Comparison of ENCODE assay signal across 1 fruit fly cellular context in genomic region chr3R:6741400-6741959, dm6.
TF ChIP-seq lines count a peak whose summit lies in the region.

No protein-coding gene starts in this region.

TF ChIP-seq in whole organism, embryonic, 481 proteins besides CTCF, POLR2A, EP300 and RAD21 (continued from another document):
- TF ChIP-seq gce (GFP tag; IDR thresholded peaks at IDR 0.05; lab: Robert Waterston, UW) (no peak), CG9437 (GFP tag; optimal IDR thresholded peaks at IDR 0.05; lab: Kevin White, UChicago) (no peak), HLH4C (GFP tag; IDR thresholded peaks at IDR 0.05; lab: Robert Waterston, UW; ENCODE audit: partially characterized antibody) (no peak), cg (GFP tag; optimal IDR thresholded peaks at IDR 0.05; lab: Kevin White, UChicago) (peak; percentile 69), Adf1 (GFP tag; IDR thresholded peaks at IDR 0.05; lab: Robert Waterston, UW) (no peak), schlank (tag; optimal IDR thresholded peaks at IDR 0.05; lab: Kevin White, UChicago) (no peak), CG1603 (tag; optimal IDR thresholded peaks at IDR 0.05; lab: Kevin White, UChicago) (no peak), CG6689 (GFP tag; IDR thresholded peaks at IDR 0.05; lab: Robert Waterston, UW) (no peak), CG8765 (GFP tag; IDR thresholded peaks at IDR 0.05; lab: Robert Waterston, UW) (peak; percentile 79), Taf1 (GFP tag; IDR thresholded peaks at IDR 0.05; lab: Robert Waterston, UW) (no peak), scrt (GFP tag; optimal IDR thresholded peaks at IDR 0.05; lab: Kevin White, UChicago) (no peak), gsb-n (tag; optimal IDR thresholded peaks at IDR 0.05; lab: Kevin White, UChicago) (no peak), Dfd (GFP tag; optimal IDR thresholded peaks at IDR 0.05; lab: Kevin White, UChicago) (no peak), CG10209 (GFP tag; optimal IDR thresholded peaks at IDR 0.05; lab: Kevin White, UChicago) (no peak), CG2875 (GFP tag; optimal IDR thresholded peaks at IDR 0.05; lab: Kevin White, UChicago) (no peak), CG10321 (GFP tag; IDR thresholded peaks at IDR 0.05; lab: Robert Waterston, UW) (peak; percentile 87), Hr3 (GFP tag; optimal IDR thresholded peaks at IDR 0.05; lab: Kevin White, UChicago) (no peak), CG6791 (GFP tag; IDR thresholded peaks at IDR 0.05; lab: Robert Waterston, UW; ENCODE audit: partially characterized antibody) (no peak), CG17385 (GFP tag; optimal IDR thresholded peaks at IDR 0.05; lab: Kevin White, UChicago) (no peak), CG31441 (GFP tag; IDR thresholded peaks at IDR 0.05; lab: Robert Waterston, UW) (no peak), pb (GFP tag; optimal IDR thresholded peaks at IDR 0.05; lab: Kevin White, UChicago) (no peak), CG10274 (GFP tag; optimal IDR thresholded peaks at IDR 0.05; lab: Kevin White, UChicago) (no peak), Awh (GFP tag; IDR thresholded peaks at IDR 0.05; lab: Robert Waterston, UW) (no peak), CG10959 (GFP tag; IDR thresholded peaks at IDR 0.05; lab: Robert Waterston, UW) (no peak), Dref (GFP tag; IDR thresholded peaks at IDR 0.05; lab: Robert Waterston, UW) (no peak), ken (GFP tag; IDR thresholded peaks at IDR 0.05; lab: Robert Waterston, UW) (no peak), CG13624 (GFP tag; optimal IDR thresholded peaks at IDR 0.05; lab: Kevin White, UChicago) (no peak), CG9817 (tag; optimal IDR thresholded peaks at IDR 0.05; lab: Kevin White, UChicago) (no peak), Sox100B (GFP tag; optimal IDR thresholded peaks at IDR 0.05; lab: Kevin White, UChicago) (no peak), H15 (GFP tag; IDR thresholded peaks at IDR 0.05; lab: Robert Waterston, UW) (no peak), CG3847 (GFP tag; IDR thresholded peaks at IDR 0.05; lab: Robert Waterston, UW) (no peak), CG7786 (GFP tag; optimal IDR thresholded peaks at IDR 0.05; lab: Kevin White, UChicago) (no peak), CG4854 (GFP tag; optimal IDR thresholded peaks at IDR 0.05; lab: Kevin White, UChicago) (no peak), CoRest (tag; optimal IDR thresholded peaks at IDR 0.05; lab: Kevin White, UChicago) (peak; percentile 7), CG7372 (GFP tag; IDR thresholded peaks at IDR 0.05; lab: Robert Waterston, UW) (peak; percentile 86), luna (GFP tag; optimal IDR thresholded peaks at IDR 0.05; lab: Kevin White, UChicago) (no peak), dm (GFP tag; optimal IDR thresholded peaks at IDR 0.05; lab: Kevin White, UChicago) (no peak), crp (GFP tag; optimal IDR thresholded peaks at IDR 0.05; lab: Kevin White, UChicago) (no peak), gfzf (GFP tag; optimal IDR thresholded peaks at IDR 0.05; lab: Kevin White, UChicago) (no peak), lab (GFP tag; optimal IDR thresholded peaks at IDR 0.05; lab: Kevin White, UChicago) (no peak), CG13424 (tag; optimal IDR thresholded peaks at IDR 0.05; lab: Kevin White, UChicago) (no peak), CG14860 (GFP tag; IDR thresholded peaks at IDR 0.05; lab: Robert Waterston, UW; ENCODE audit: partially characterized antibody) (0 out of 3 replicates have a peak, but pooled peaks have one; percentile 27), slbo (GFP tag; IDR thresholded peaks at IDR 0.05; lab: Robert Waterston, UW) (0 out of 2 replicates have a peak, but pooled peaks have one; percentile 11), E2f2 (GFP tag; IDR thresholded peaks at IDR 0.05; lab: Robert Waterston, UW) (no peak), CG11456 (GFP tag; IDR thresholded peaks at IDR 0.05; lab: Robert Waterston, UW) (no peak), phol (tag; optimal IDR thresholded peaks at IDR 0.05; lab: Kevin White, UChicago) (no peak), gem (tag; optimal IDR thresholded peaks at IDR 0.05; lab: Kevin White, UChicago) (no peak), lov (optimal IDR thresholded peaks at IDR 0.05; lab: Kevin White, UChicago) (no peak), lov (GFP tag; IDR thresholded peaks at IDR 0.05; lab: Robert Waterston, UW) (0 out of 3 replicates have a peak, but pooled peaks have one; percentile 68), CG2712 (tag; optimal IDR thresholded peaks at IDR 0.05; lab: Kevin White, UChicago) (no peak), so (GFP tag; IDR thresholded peaks at IDR 0.05; lab: Robert Waterston, UW) (no peak), dpn (GFP tag; optimal IDR thresholded peaks at IDR 0.05; lab: Kevin White, UChicago) (no peak), p53 (GFP tag; optimal IDR thresholded peaks at IDR 0.05; lab: Kevin White, UChicago) (no peak), Ets65A (GFP tag; lab: Kevin White, UChicago) (no peak), CG12155 (GFP tag; optimal IDR thresholded peaks at IDR 0.05; lab: Kevin White, UChicago) (no peak)
